Worm (Caenorhabditis elegans) whole organism, L2 larva: ENCODE data around the gene ndub-3.
A peak's percentile ranks its signal among the peaks of the same experiment; 100 is the strongest.

ENCODE experiments used
- F13H6.1 ChIP-seq: sonication (generic microtip); optimal IDR thresholded peaks from 2 replicates; lab custom pipeline; 2016; ENCODE audit warnings: missing genetic modification characterization, missing compliant biosample characterization
- fos-1 ChIP-seq: fragments of 150-350 bp; optimal IDR thresholded peaks from 2 replicates; lab custom pipeline; 2014; ENCODE audit warnings: missing biosample characterization, missing genetic modification characterization
- lin-11 ChIP-seq: fragments of 150-350 bp; sonication (generic microtip); optimal IDR thresholded peaks from 2 replicates; lab custom pipeline; 2014; ENCODE audit warnings: missing biosample characterization, missing genetic modification characterization, inconsistent platforms, mixed read lengths
- lin-13 ChIP-seq: fragments of 150-350 bp; optimal IDR thresholded peaks from 2 replicates; lab custom pipeline; 2014; ENCODE audit warnings: missing biosample characterization, missing genetic modification reagents, missing genetic modification characterization
- lin-39 ChIP-seq: fragments of 150-350 bp; optimal IDR thresholded peaks from 2 replicates; lab custom pipeline; 2014; ENCODE audit warnings: missing biosample characterization, missing genetic modification reagents, missing genetic modification characterization
- nhr-11 ChIP-seq: fragments of 150-350 bp; optimal IDR thresholded peaks from 2 replicates; lab custom pipeline; 2014; ENCODE audit warnings: missing biosample characterization, missing genetic modification characterization
- nhr-12 ChIP-seq: fragments of 150-350 bp; optimal IDR thresholded peaks from 2 replicates; lab custom pipeline; 2014; ENCODE audit warnings: missing biosample characterization, missing genetic modification characterization
- nhr-25 ChIP-seq: fragments of 150-350 bp; sonication (generic microtip); optimal IDR thresholded peaks from 3 replicates; lab custom pipeline; 2014; ENCODE audit warnings: missing biosample characterization, missing genetic modification characterization
- nhr-77 ChIP-seq: fragments of 150-350 bp; optimal IDR thresholded peaks from 2 replicates; lab custom pipeline; 2014; ENCODE audit warnings: missing biosample characterization, missing genetic modification characterization
- sma-3 ChIP-seq: sonication (generic microtip); optimal IDR thresholded peaks from 2 replicates; lab custom pipeline; 2016; ENCODE audit warnings: missing genetic modification reagents, missing genetic modification characterization, missing compliant biosample characterization
- unc-62 ChIP-seq: fragments of 150-350 bp; optimal IDR thresholded peaks from 2 replicates; lab custom pipeline; 2014; ENCODE audit warnings: missing biosample characterization, missing genetic modification reagents, missing genetic modification characterization
- ztf-11 ChIP-seq: sonication (generic microtip); optimal IDR thresholded peaks from 2 replicates; lab custom pipeline; 2017; ENCODE audit warnings: missing biosample characterization, missing genetic modification characterization

DNA sequence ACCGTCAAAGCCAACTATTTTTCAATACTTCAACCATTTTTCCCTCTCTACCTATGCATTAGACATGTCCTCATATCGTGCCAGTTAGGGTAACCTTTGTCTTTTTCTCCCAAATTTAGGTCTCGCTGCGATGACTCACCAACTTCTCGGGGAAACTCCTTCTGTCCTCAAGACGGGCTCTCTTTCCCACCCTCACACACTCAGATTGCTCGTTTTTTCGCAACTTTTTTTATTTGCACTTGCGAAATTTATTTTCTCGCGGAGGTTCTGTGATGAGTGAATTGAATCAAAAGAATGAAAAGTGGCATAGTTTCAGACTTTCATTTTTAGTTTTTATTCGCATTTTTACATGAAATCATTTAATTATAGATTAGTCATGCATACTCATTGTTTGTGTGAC lies 44.4 kb downstream of the ndub-3 start:
- TF ChIP-seq nhr-25 (tag; lab: Kevin White, UChicago), result no peak
- no peak for TF ChIP-seq ztf-11 (tag; lab: Kevin White, UChicago)
- no peak for TF ChIP-seq lin-39 (tag; lab: Kevin White, UChicago)
- TF ChIP-seq unc-62 (GFP tag; lab: Kevin White, UChicago), result no peak
- no peak for TF ChIP-seq F13H6.1 (tag; lab: Kevin White, UChicago)
- no peak for TF ChIP-seq nhr-12 (tag; lab: Kevin White, UChicago)
- no peak for TF ChIP-seq nhr-11 (tag; lab: Kevin White, UChicago)
- TF ChIP-seq lin-11, result no peak
- TF ChIP-seq nhr-77 (tag; lab: Kevin White, UChicago), result no peak
- TF ChIP-seq lin-13, result no peak
- TF ChIP-seq sma-3, result no peak
- peak; percentile 72 for TF ChIP-seq fos-1 (tag; lab: Kevin White, UChicago)
